Worm (Caenorhabditis elegans): ENCODE data around the gene srr-1.
A peak's percentile ranks its signal among the peaks of the same experiment; 100 is the strongest.

The srr-1 gene

ce11 chrV:13081197-13081747, 27.7 kb upstream of the srr-1 start (continued):
- TF ChIP-seq mab-9 (GFP tag; IDR thresholded peaks at IDR 0.05): no peak
- TF ChIP-seq nhr-237 (tag; optimal IDR thresholded peaks at IDR 0.05): no peak
- TF ChIP-seq nhr-47 (tag; optimal IDR thresholded peaks at IDR 0.05): peak; percentile 77
- TF ChIP-seq ztf-11 (tag; optimal IDR thresholded peaks at IDR 0.05): no peak
- peak; percentile 87 for TF ChIP-seq irx-1 (tag; optimal IDR thresholded peaks at IDR 0.05)
- peak; percentile 45 for TF ChIP-seq lir-3 (tag; optimal IDR thresholded peaks at IDR 0.05; ENCODE audit: poor library complexity)
- TF ChIP-seq hlh-4 (tag; optimal IDR thresholded peaks at IDR 0.05): no peak
- no peak for TF ChIP-seq pqm-1 (tag; optimal IDR thresholded peaks at IDR 0.05)
- TF ChIP-seq fkh-10 (GFP tag; optimal IDR thresholded peaks at IDR 0.05): no peak
- no peak for TF ChIP-seq fkh-4 (tag; optimal IDR thresholded peaks at IDR 0.05; ENCODE audit: borderline replicate concordance)
- no peak for TF ChIP-seq sptf-1 (tag; optimal IDR thresholded peaks at IDR 0.05)
- TF ChIP-seq hlh-17 (GFP tag; optimal IDR thresholded peaks at IDR 0.05; ENCODE audit: borderline replicate concordance): no peak
- TF ChIP-seq fos-1 (tag; optimal IDR thresholded peaks at IDR 0.05): no peak
- peak; percentile 96 for TF ChIP-seq lin-14 (GFP tag; optimal IDR thresholded peaks at IDR 0.05)
- TF ChIP-seq lsy-2 (tag; optimal IDR thresholded peaks at IDR 0.05): peak; percentile 57 to 73
- no peak for TF ChIP-seq alr-1 (tag; optimal IDR thresholded peaks at IDR 0.05; ENCODE audit: borderline replicate concordance)
- no peak for TF ChIP-seq aha-1 (tag; optimal IDR thresholded peaks at IDR 0.05)
- TF ChIP-seq ets-5 (GFP tag; IDR thresholded peaks at IDR 0.05): no peak
- TF ChIP-seq egl-27 (tag; optimal IDR thresholded peaks at IDR 0.05): peak; percentile 53 to 65
- no peak for TF ChIP-seq unc-98 (GFP tag; IDR thresholded peaks at IDR 0.05)
- TF ChIP-seq unc-62 (GFP tag; optimal IDR thresholded peaks at IDR 0.05): peak; percentile 24
- no peak for TF ChIP-seq zip-4 (GFP tag; optimal IDR thresholded peaks at IDR 0.05)
- TF ChIP-seq mdl-1 (tag; optimal IDR thresholded peaks at IDR 0.05): peak; percentile 34 to 84
- TF ChIP-seq nhr-76 (tag; optimal IDR thresholded peaks at IDR 0.05): no peak
- peak; percentile 85 for TF ChIP-seq snu-23 (GFP tag; optimal IDR thresholded peaks at IDR 0.05)
- TF ChIP-seq hpl-2 (GFP tag; optimal IDR thresholded peaks at IDR 0.05): no peak
- peak; percentile 89 for TF ChIP-seq tbx-2 (tag; optimal IDR thresholded peaks at IDR 0.05)
- TF ChIP-seq nhr-20 (tag; optimal IDR thresholded peaks at IDR 0.05): peak; percentile 99
- peak; percentile 74 for TF ChIP-seq vab-15 (tag; optimal IDR thresholded peaks at IDR 0.05)
- TF ChIP-seq efl-3 (GFP tag; optimal IDR thresholded peaks at IDR 0.05): peak; percentile 91
- no peak for TF ChIP-seq nhr-28 (tag; optimal IDR thresholded peaks at IDR 0.05)
- TF ChIP-seq snpc-4 (tag; optimal IDR thresholded peaks at IDR 0.05): no peak
- TF ChIP-seq nhr-11 (tag; optimal IDR thresholded peaks at IDR 0.05): peak; percentile 47
- no peak for TF ChIP-seq rnt-1 (tag; optimal IDR thresholded peaks at IDR 0.05)
- TF ChIP-seq unc-30 (tag; optimal IDR thresholded peaks at IDR 0.05): no peak
- peak in 2 of 3 experiments; percentile 2 to 25 for TF ChIP-seq ceh-82 (tag; optimal IDR thresholded peaks at IDR 0.05)
- no peak for TF ChIP-seq fkh-8 (tag; optimal IDR thresholded peaks at IDR 0.05)
- TF ChIP-seq elt-2 (tag; optimal IDR thresholded peaks at IDR 0.05): peak; percentile 62
- TF ChIP-seq lin-35 (GFP tag; optimal IDR thresholded peaks at IDR 0.05): peak; percentile 5 to 71
- no peak for TF ChIP-seq ces-1 (GFP tag; optimal IDR thresholded peaks at IDR 0.05)
- no peak for TF ChIP-seq ceh-90 (tag; optimal IDR thresholded peaks at IDR 0.05)
- peak; percentile 36 for TF ChIP-seq nhr-77 (tag; optimal IDR thresholded peaks at IDR 0.05)
- peak; percentile 36 for TF ChIP-seq xbp-1 (tag; optimal IDR thresholded peaks at IDR 0.05)
- no peak for TF ChIP-seq nhr-12 (tag; optimal IDR thresholded peaks at IDR 0.05)
- peak; percentile 40 for TF ChIP-seq C04F5.9 (tag; optimal IDR thresholded peaks at IDR 0.05)
- TF ChIP-seq ceh-63 (GFP tag; optimal IDR thresholded peaks at IDR 0.05): no peak
- TF ChIP-seq zag-1 (tag; optimal IDR thresholded peaks at IDR 0.05): no peak
- no peak for TF ChIP-seq lin-13 (GFP tag; optimal IDR thresholded peaks at IDR 0.05)
- no peak for TF ChIP-seq ama-1 (optimal IDR thresholded peaks at IDR 0.05)
- peak in 5 of 6 experiments; percentile 86 to 100 (median 96) for TF ChIP-seq elt-3 (tag; optimal IDR thresholded peaks at IDR 0.05)
- peak in 1 of 3 experiments; percentile 64 for TF ChIP-seq dpl-1 (GFP tag; optimal IDR thresholded peaks at IDR 0.05)
- peak; percentile 100 for TF ChIP-seq grh-1 (GFP tag; IDR thresholded peaks at IDR 0.05)
